Fruit fly (Drosophila melanogaster): Measurements from ENCODE around the gene Acam.

Acam gene

DNA sequence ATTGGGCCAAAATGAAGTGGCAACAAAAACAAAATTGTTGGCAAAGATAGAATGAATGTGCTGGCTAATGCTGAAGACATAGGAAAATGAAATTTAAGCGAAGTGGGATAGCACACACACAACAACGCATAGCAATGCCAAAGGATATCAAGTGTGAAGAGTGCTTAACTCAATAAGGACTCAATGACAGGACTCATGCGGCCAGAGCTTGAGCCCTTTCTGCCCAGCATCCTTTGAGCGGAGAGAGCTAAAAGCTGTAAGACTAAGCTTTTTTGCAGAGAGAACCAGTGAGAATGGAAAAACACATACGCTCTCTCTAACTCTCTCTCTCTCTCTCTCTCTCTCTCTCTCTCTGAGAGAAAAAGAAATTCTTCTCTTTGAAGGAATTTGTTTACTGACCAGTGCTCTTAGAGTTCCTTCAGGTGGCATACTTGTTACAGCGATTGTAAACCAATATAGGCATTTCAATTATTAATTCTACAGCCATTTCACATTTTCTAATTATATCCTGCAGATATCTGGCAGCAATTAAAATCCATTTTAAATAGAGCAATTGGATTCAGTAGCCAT is 28.8 kb upstream of the Acam start:
- TF ChIP-seq CG33017 (tag; optimal IDR thresholded peaks at IDR 0.05) (no peak), kay (GFP tag; ENCODE audit: borderline replicate concordance) (no peak), CG5204 (GFP tag; optimal IDR thresholded peaks at IDR 0.05) (no peak), ovo (GFP tag; optimal IDR thresholded peaks at IDR 0.05) (no peak), Clk (GFP tag; optimal IDR thresholded peaks at IDR 0.05) (no peak)

DNA sequence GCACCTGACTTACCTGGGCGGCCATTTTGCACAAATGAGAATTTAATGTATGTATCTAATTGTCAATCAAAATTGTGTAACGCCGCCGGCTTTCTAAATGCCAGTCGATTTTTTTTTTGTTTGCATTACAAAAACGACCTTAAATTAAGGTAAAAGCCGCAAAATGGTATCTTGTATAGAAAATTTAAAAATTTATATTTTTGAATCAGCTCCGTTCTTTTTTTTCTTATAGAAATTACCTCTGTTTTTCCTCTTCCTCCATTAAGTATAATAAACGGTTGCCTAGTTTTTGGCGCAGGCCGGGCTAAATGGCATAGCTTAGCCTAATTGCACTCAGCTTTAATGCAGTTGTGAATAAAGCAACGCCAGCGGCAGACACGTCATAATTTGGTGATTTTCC is 24.5 kb upstream of the Acam start, which contains the start of gene CG4960:
CG4960 (minus strand) TSS at position 101 of the 400 bp plus-strand sequence.
- no peak for TF ChIP-seq CG7101 (tag; optimal IDR thresholded peaks at IDR 0.05)
- TF ChIP-seq bab1 (GFP tag; optimal IDR thresholded peaks at IDR 0.05), result no peak
- TF ChIP-seq CG33017 (tag; optimal IDR thresholded peaks at IDR 0.05), result no peak
- TF ChIP-seq CG7045 (GFP tag; optimal IDR thresholded peaks at IDR 0.05), result no peak
- no peak for TF ChIP-seq CG11617 (GFP tag; optimal IDR thresholded peaks at IDR 0.05)
- TF ChIP-seq cic (GFP tag; optimal IDR thresholded peaks at IDR 0.05), result no peak
- no peak for TF ChIP-seq CG1620 (GFP tag; optimal IDR thresholded peaks at IDR 0.05)
- TF ChIP-seq tj (GFP tag; optimal IDR thresholded peaks at IDR 0.05), result no peak
- TF ChIP-seq Hr96 (GFP tag; optimal IDR thresholded peaks at IDR 0.05), result no peak
- no peak for TF ChIP-seq ovo (GFP tag; optimal IDR thresholded peaks at IDR 0.05)
- TF ChIP-seq kay (GFP tag; ENCODE audit: borderline replicate concordance), result no peak
- TF ChIP-seq toe (GFP tag; optimal IDR thresholded peaks at IDR 0.05), result no peak
- no peak for TF ChIP-seq CG12768 (GFP tag; optimal IDR thresholded peaks at IDR 0.05)
- no peak for TF ChIP-seq CG14711 (tag; optimal IDR thresholded peaks at IDR 0.05)
- TF ChIP-seq cnc (optimal IDR thresholded peaks at IDR 0.05), result no peak
- no peak for TF ChIP-seq CG5204 (GFP tag; optimal IDR thresholded peaks at IDR 0.05)
- TF ChIP-seq pad (GFP tag; optimal IDR thresholded peaks at IDR 0.05), result no peak
- no peak for TF ChIP-seq Crg-1 (GFP tag; optimal IDR thresholded peaks at IDR 0.05)
- no peak for TF ChIP-seq Mnt (GFP tag; optimal IDR thresholded peaks at IDR 0.05)
- TF ChIP-seq Clk (GFP tag; optimal IDR thresholded peaks at IDR 0.05), result no peak

dm6 chr3R:25789355-25789754 is 22.4 kb upstream of the Acam start, which contains the start of gene CG31380:
Gene CG31380, minus strand, starts transcription at chr3R:25789455.
- TF ChIP-seq bab1 (GFP tag; optimal IDR thresholded peaks at IDR 0.05), result no peak
- no peak for TF ChIP-seq pad (GFP tag; optimal IDR thresholded peaks at IDR 0.05)
- TF ChIP-seq Crg-1 (GFP tag; optimal IDR thresholded peaks at IDR 0.05), result no peak
- TF ChIP-seq kay (GFP tag; ENCODE audit: borderline replicate concordance), result no peak
- TF ChIP-seq Mnt (GFP tag; optimal IDR thresholded peaks at IDR 0.05), result no peak
- TF ChIP-seq CG14711 (tag; optimal IDR thresholded peaks at IDR 0.05), result no peak
- TF ChIP-seq Clk (GFP tag; optimal IDR thresholded peaks at IDR 0.05), result no peak
- no peak for TF ChIP-seq Hr96 (GFP tag; optimal IDR thresholded peaks at IDR 0.05)
- TF ChIP-seq cnc (optimal IDR thresholded peaks at IDR 0.05), result no peak
- TF ChIP-seq tj (GFP tag; optimal IDR thresholded peaks at IDR 0.05), result no peak
- no peak for TF ChIP-seq CG7045 (GFP tag; optimal IDR thresholded peaks at IDR 0.05)
- no peak for TF ChIP-seq CG11617 (GFP tag; optimal IDR thresholded peaks at IDR 0.05)
- TF ChIP-seq toe (GFP tag; optimal IDR thresholded peaks at IDR 0.05), result no peak
- no peak for TF ChIP-seq ovo (GFP tag; optimal IDR thresholded peaks at IDR 0.05)
- no peak for TF ChIP-seq CG12768 (GFP tag; optimal IDR thresholded peaks at IDR 0.05)
- TF ChIP-seq CG1620 (GFP tag; optimal IDR thresholded peaks at IDR 0.05), result no peak
- no peak for TF ChIP-seq cic (GFP tag; optimal IDR thresholded peaks at IDR 0.05)
- TF ChIP-seq CG7101 (tag; optimal IDR thresholded peaks at IDR 0.05), result no peak

DNA sequence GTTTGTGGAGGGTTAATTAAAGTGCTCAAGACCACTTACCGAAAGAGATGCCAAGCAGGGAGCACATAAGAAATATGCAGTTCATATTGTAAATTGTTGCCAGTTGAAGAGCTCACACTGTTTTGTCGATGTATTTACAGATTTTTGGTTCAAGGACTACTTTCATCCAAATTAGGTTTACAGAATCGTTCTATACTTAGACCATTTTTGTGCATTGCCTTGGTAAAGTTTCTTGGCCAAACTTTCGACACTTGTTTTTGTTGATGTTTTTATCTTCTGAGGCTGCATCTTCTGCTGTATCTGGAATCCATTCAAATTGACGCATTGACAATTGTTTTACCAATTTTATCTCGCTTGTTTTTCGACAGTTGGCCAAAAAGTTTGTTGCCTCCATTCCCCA is 21.3 kb upstream of the Acam start, which contains the start of gene CG31093:
CG31093 (minus strand) TSS at position 101 of the 400 bp plus-strand sequence.
- TF ChIP-seq kay (GFP tag; ENCODE audit: borderline replicate concordance), result no peak
- TF ChIP-seq Hr96 (GFP tag; optimal IDR thresholded peaks at IDR 0.05), result no peak
- TF ChIP-seq Clk (GFP tag; optimal IDR thresholded peaks at IDR 0.05), result no peak
- no peak for TF ChIP-seq CG14711 (tag; optimal IDR thresholded peaks at IDR 0.05)
- no peak for TF ChIP-seq CG12768 (GFP tag; optimal IDR thresholded peaks at IDR 0.05)
- TF ChIP-seq CG7101 (tag; optimal IDR thresholded peaks at IDR 0.05), result no peak
- no peak for TF ChIP-seq pad (GFP tag; optimal IDR thresholded peaks at IDR 0.05)
- TF ChIP-seq CG1620 (GFP tag; optimal IDR thresholded peaks at IDR 0.05), result no peak
- no peak for TF ChIP-seq toe (GFP tag; optimal IDR thresholded peaks at IDR 0.05)
- TF ChIP-seq CG33017 (tag; optimal IDR thresholded peaks at IDR 0.05), result no peak
- TF ChIP-seq cic (GFP tag; optimal IDR thresholded peaks at IDR 0.05), result no peak
- no peak for TF ChIP-seq bab1 (GFP tag; optimal IDR thresholded peaks at IDR 0.05)

dm6 chr3R:25791807-25792206 is 19.9 kb upstream of the Acam start:
- no peak for TF ChIP-seq ovo (GFP tag; optimal IDR thresholded peaks at IDR 0.05)
- no peak for TF ChIP-seq cic (GFP tag; optimal IDR thresholded peaks at IDR 0.05)
- TF ChIP-seq CG33017 (tag; optimal IDR thresholded peaks at IDR 0.05), result no peak
- no peak for TF ChIP-seq CG1620 (GFP tag; optimal IDR thresholded peaks at IDR 0.05)
- TF ChIP-seq Hr96 (GFP tag; optimal IDR thresholded peaks at IDR 0.05), result no peak

- no peak for TF ChIP-seq CG33017 (tag; optimal IDR thresholded peaks at IDR 0.05)
- TF ChIP-seq Crg-1 (GFP tag; optimal IDR thresholded peaks at IDR 0.05), result no peak
- no peak for TF ChIP-seq ovo (GFP tag; optimal IDR thresholded peaks at IDR 0.05)
- TF ChIP-seq tj (GFP tag; optimal IDR thresholded peaks at IDR 0.05), result no peak
- no peak for TF ChIP-seq kay (GFP tag; ENCODE audit: borderline replicate concordance)
- no peak for TF ChIP-seq CG7101 (tag; optimal IDR thresholded peaks at IDR 0.05)
- no peak for TF ChIP-seq CG11617 (GFP tag; optimal IDR thresholded peaks at IDR 0.05)
- TF ChIP-seq cnc (optimal IDR thresholded peaks at IDR 0.05), result no peak
- TF ChIP-seq CG14711 (tag; optimal IDR thresholded peaks at IDR 0.05), result no peak
- TF ChIP-seq CG12768 (GFP tag; optimal IDR thresholded peaks at IDR 0.05), result no peak
- no peak for TF ChIP-seq Mnt (GFP tag; optimal IDR thresholded peaks at IDR 0.05)
- TF ChIP-seq CG7045 (GFP tag; optimal IDR thresholded peaks at IDR 0.05), result no peak
- TF ChIP-seq Hr96 (GFP tag; optimal IDR thresholded peaks at IDR 0.05), result no peak
- TF ChIP-seq bab1 (GFP tag; optimal IDR thresholded peaks at IDR 0.05), result no peak
- TF ChIP-seq CG5204 (GFP tag; optimal IDR thresholded peaks at IDR 0.05), result no peak
- no peak for TF ChIP-seq toe (GFP tag; optimal IDR thresholded peaks at IDR 0.05)
- no peak for TF ChIP-seq pad (GFP tag; optimal IDR thresholded peaks at IDR 0.05)
- no peak for TF ChIP-seq Clk (GFP tag; optimal IDR thresholded peaks at IDR 0.05)
- TF ChIP-seq CG1620 (GFP tag; optimal IDR thresholded peaks at IDR 0.05), result no peak
- TF ChIP-seq cic (GFP tag; optimal IDR thresholded peaks at IDR 0.05), result no peak
Measured at dm6 chr3R:25806145-25806544, 5.6 kb upstream of the Acam start, which contains the start of gene BG642167. Gene BG642167, plus strand, starts transcription at chr3R:25806445.
